Worm (Caenorhabditis elegans) whole organism, L2 larva: ENCODE data around the gene clec-140.

Source experiments
- C34F6.9 ChIP-seq: fragments of 150-350 bp; optimal IDR thresholded peaks from 2 replicates; lab custom pipeline; 2014; ENCODE audit warnings: missing biosample characterization, missing genetic modification characterization
- F13H6.1 ChIP-seq: sonication (generic microtip); optimal IDR thresholded peaks from 2 replicates; lab custom pipeline; 2016; ENCODE audit warnings: missing genetic modification characterization, missing compliant biosample characterization
- R02D3.7 ChIP-seq: fragments of 150-350 bp; optimal IDR thresholded peaks from 2 replicates; lab custom pipeline; 2014; ENCODE audit warnings: missing biosample characterization, missing genetic modification characterization
- Y55F3AM.14 ChIP-seq: fragments of 200-800 bp; sonication (Bioruptor generic); optimal IDR thresholded peaks from 2 replicates; lab custom pipeline; 2018; ENCODE audit warnings: mild to moderate bottlenecking, missing genetic modification characterization, missing compliant biosample characterization
- ZK546.5 ChIP-seq: sonication (generic microtip); optimal IDR thresholded peaks from 2 replicates; lab custom pipeline; 2017; ENCODE audit warnings: missing biosample characterization, missing genetic modification characterization
- aly-2 ChIP-seq: fragments of 150-350 bp; optimal IDR thresholded peaks from 2 replicates; lab custom pipeline; 2014; ENCODE audit warnings: missing biosample characterization, missing genetic modification characterization
- ceh-16 ChIP-seq: fragments of 150-350 bp; optimal IDR thresholded peaks from 2 replicates; lab custom pipeline; 2014; ENCODE audit warnings: missing biosample characterization, missing genetic modification characterization
- ceh-82 ChIP-seq: fragments of 150-350 bp; optimal IDR thresholded peaks from 2 replicates; lab custom pipeline; 2014; ENCODE audit warnings: missing biosample characterization, missing genetic modification characterization
- crh-2 ChIP-seq: sonication (generic microtip); optimal IDR thresholded peaks from 2 replicates; lab custom pipeline; 2017; ENCODE audit warnings: missing biosample characterization, missing genetic modification characterization
- dmd-4 ChIP-seq: sonication (generic microtip); optimal IDR thresholded peaks from 2 replicates; lab custom pipeline; 2017; ENCODE audit warnings: missing biosample characterization, missing genetic modification characterization
- egl-27 ChIP-seq: sonication (generic microtip); optimal IDR thresholded peaks from 3 replicates; lab custom pipeline; 2017; ENCODE audit warnings: missing biosample characterization, missing genetic modification reagents, missing genetic modification characterization
- elt-1 ChIP-seq: fragments of 150-350 bp; optimal IDR thresholded peaks from 2 replicates; lab custom pipeline; 2014; ENCODE audit warnings: missing biosample characterization, missing genetic modification characterization
- elt-3 ChIP-seq: sonication (generic microtip); optimal IDR thresholded peaks from 2 replicates; lab custom pipeline; 2017; ENCODE audit warnings: missing biosample characterization, missing genetic modification characterization
- fos-1 ChIP-seq: fragments of 150-350 bp; optimal IDR thresholded peaks from 2 replicates; lab custom pipeline; 2014; ENCODE audit warnings: missing biosample characterization, missing genetic modification characterization
- gmeb-1 ChIP-seq: fragments of 150-350 bp; optimal IDR thresholded peaks from 2 replicates; lab custom pipeline; 2014; ENCODE audit warnings: missing biosample characterization, missing genetic modification characterization
- lin-11 ChIP-seq: fragments of 150-350 bp; sonication (generic microtip); optimal IDR thresholded peaks from 2 replicates; lab custom pipeline; 2014; ENCODE audit warnings: missing biosample characterization, missing genetic modification characterization, inconsistent platforms, mixed read lengths
- lin-39 ChIP-seq: fragments of 150-350 bp; optimal IDR thresholded peaks from 2 replicates; lab custom pipeline; 2014; ENCODE audit warnings: missing biosample characterization, missing genetic modification reagents, missing genetic modification characterization
- mab-5 ChIP-seq: fragments of 150-350 bp; optimal IDR thresholded peaks from 2 replicates; lab custom pipeline; 2014; ENCODE audit warnings: missing biosample characterization, missing genetic modification characterization
- mbf-1 ChIP-seq: sonication (generic microtip); optimal IDR thresholded peaks from 2 replicates; lab custom pipeline; 2017; ENCODE audit warnings: missing biosample characterization, missing genetic modification characterization
- nhr-10 ChIP-seq: sonication (generic microtip); optimal IDR thresholded peaks from 2 replicates; lab custom pipeline; 2017; ENCODE audit warnings: missing biosample characterization, missing genetic modification characterization
- nhr-11 ChIP-seq: fragments of 150-350 bp; optimal IDR thresholded peaks from 2 replicates; lab custom pipeline; 2014; ENCODE audit warnings: missing biosample characterization, missing genetic modification characterization
- nhr-21 ChIP-seq: fragments of 150-350 bp; optimal IDR thresholded peaks from 2 replicates; lab custom pipeline; 2014; ENCODE audit warnings: missing biosample characterization, missing genetic modification characterization
- nhr-23 ChIP-seq: fragments of 150-350 bp; optimal IDR thresholded peaks from 2 replicates; lab custom pipeline; 2014; ENCODE audit warnings: missing biosample characterization, missing genetic modification reagents, missing genetic modification characterization
- nhr-237 ChIP-seq: fragments of 150-350 bp; optimal IDR thresholded peaks from 2 replicates; lab custom pipeline; 2014; ENCODE audit warnings: missing biosample characterization, missing genetic modification characterization
- nhr-6 ChIP-seq: fragments of 150-350 bp; optimal IDR thresholded peaks from 2 replicates; lab custom pipeline; 2014; ENCODE audit warnings: missing biosample characterization, missing genetic modification characterization
- sem-4 ChIP-seq: fragments of 150-350 bp; optimal IDR thresholded peaks from 2 replicates; lab custom pipeline; 2014; ENCODE audit warnings: missing biosample characterization, missing genetic modification reagents, missing genetic modification characterization
- skn-1 ChIP-seq: sonication (generic microtip); optimal IDR thresholded peaks from 2 replicates; lab custom pipeline; 2017; ENCODE audit warnings: missing biosample characterization, missing genetic modification characterization
- sma-9 ChIP-seq, 2 experiments: fragments of 150-350 bp in 1 of 2; sonication (generic microtip) in 1 of 2; optimal IDR thresholded peaks; 2 replicates each; lab custom pipeline; 2014 to 2016; ENCODE audit warnings: missing genetic modification characterization in 2 of 2, mild to moderate bottlenecking in 1 of 2, missing biosample characterization in 1 of 2, missing compliant biosample characterization in 1 of 2, missing genetic modification reagents in 1 of 2, moderate library complexity in 1 of 2
- snpc-4 ChIP-seq: fragments of 150-350 bp; optimal IDR thresholded peaks from 2 replicates; lab custom pipeline; 2014; ENCODE audit warnings: missing biosample characterization, missing genetic modification characterization
- unc-39 ChIP-seq: fragments of 150-350 bp; optimal IDR thresholded peaks from 2 replicates; lab custom pipeline; 2014; ENCODE audit warnings: missing biosample characterization, missing genetic modification characterization
- unc-55 ChIP-seq: fragments of 150-350 bp; sonication (generic microtip); optimal IDR thresholded peaks from 3 replicates; lab custom pipeline; 2014; ENCODE audit warnings: missing biosample characterization, missing genetic modification reagents, missing genetic modification characterization
- unc-62 ChIP-seq: fragments of 150-350 bp; optimal IDR thresholded peaks from 2 replicates; lab custom pipeline; 2014; ENCODE audit warnings: missing biosample characterization, missing genetic modification reagents, missing genetic modification characterization
- ztf-1 ChIP-seq: fragments of 200-800 bp; sonication (Bioruptor generic); conservative IDR thresholded peaks from 2 replicates; pipeline ENCODE4 v1.3.6; 2022; ENCODE audit warnings: missing genetic modification characterization, missing compliant biosample characterization
- ztf-11 ChIP-seq: sonication (generic microtip); optimal IDR thresholded peaks from 2 replicates; lab custom pipeline; 2017; ENCODE audit warnings: missing biosample characterization, missing genetic modification characterization
- ztf-4 ChIP-seq: fragments of 150-350 bp; optimal IDR thresholded peaks from 2 replicates; lab custom pipeline; 2014; ENCODE audit warnings: missing biosample characterization, missing genetic modification characterization

clec-140 gene

ce11 chrII:4677916-4678315, 5.1 kb downstream of the clec-140 start, which contains the start of gene T05A7.1:
Gene T05A7.1, plus strand, starts transcription at chrII:4678216.
- no peak for TF ChIP-seq crh-2 (tag; lab: Kevin White, UChicago)
- no peak for TF ChIP-seq unc-55 (GFP tag; lab: Kevin White, UChicago)
- TF ChIP-seq lin-39 (tag; lab: Kevin White, UChicago) = no peak

ce11 chrII:4681391-4681790, 8.5 kb downstream of the clec-140 start, which contains the start of gene T05A7.7:
Gene T05A7.7, minus strand, starts transcription at chrII:4681491.
- TF ChIP-seq ZK546.5 (tag; lab: Kevin White, UChicago) (no peak), mbf-1 (tag; lab: Kevin White, UChicago) (no peak), ztf-1 (GFP tag; lab: Robert Waterston, UW) (no peak), crh-2 (tag; lab: Kevin White, UChicago) (no peak), dmd-4 (tag; lab: Kevin White, UChicago) (no peak), ztf-4 (no peak), nhr-237 (no peak), lin-39 (tag; lab: Kevin White, UChicago) (no peak), snpc-4 (tag; lab: Kevin White, UChicago) (no peak), elt-3 (tag; lab: Kevin White, UChicago) (no peak), Y55F3AM.14 (GFP tag; lab: Kevin White, UChicago) (no peak), ceh-16 (no peak), sma-9 (GFP tag; optimal IDR thresholded peaks at IDR 0.05; lab: Kevin White, UChicago) (no peak), sma-9 (tag; optimal IDR thresholded peaks at IDR 0.05; lab: Kevin White, UChicago) (no peak)

- TF ChIP-seq crh-2 (tag; lab: Kevin White, UChicago) = no peak
- TF ChIP-seq unc-39 = no peak
- TF ChIP-seq sem-4 = no peak
- no peak for TF ChIP-seq gmeb-1 (tag; lab: Kevin White, UChicago)
- no peak for TF ChIP-seq nhr-6 (tag; lab: Kevin White, UChicago)
- TF ChIP-seq nhr-11 (tag; lab: Kevin White, UChicago) = no peak
- no peak for TF ChIP-seq nhr-237
- TF ChIP-seq ztf-11 (tag; lab: Kevin White, UChicago) = no peak
Observed at ce11 chrII:4683693-4684092, 10.8 kb downstream of the clec-140 start, which contains the start of gene sre-40. Gene sre-40, minus strand, starts transcription at chrII:4683793.

ce11 chrII:4684852-4685251, 12.0 kb downstream of the clec-140 start:
- no peak for TF ChIP-seq nhr-23 (tag; lab: Kevin White, UChicago)
- TF ChIP-seq ztf-4 = no peak
- no peak for TF ChIP-seq nhr-11 (tag; lab: Kevin White, UChicago)
- TF ChIP-seq F13H6.1 (tag; lab: Kevin White, UChicago) = no peak
- no peak for TF ChIP-seq gmeb-1 (tag; lab: Kevin White, UChicago)
- TF ChIP-seq nhr-10 = no peak
- TF ChIP-seq R02D3.7 (tag; lab: Kevin White, UChicago) = no peak

ce11 chrII:4686941-4687340, 14.1 kb downstream of the clec-140 start, which contains the start of gene sre-39:
Gene sre-39, plus strand, starts transcription at chrII:4687241.
- TF ChIP-seq ceh-82 (no peak), nhr-6 (tag; lab: Kevin White, UChicago) (no peak), unc-62 (GFP tag; lab: Kevin White, UChicago) (no peak), sma-9 (GFP tag; optimal IDR thresholded peaks at IDR 0.05; lab: Kevin White, UChicago) (no peak), sma-9 (tag; optimal IDR thresholded peaks at IDR 0.05; lab: Kevin White, UChicago) (no peak), ZK546.5 (tag; lab: Kevin White, UChicago) (no peak), lin-11 (no peak), nhr-21 (no peak), Y55F3AM.14 (GFP tag; lab: Kevin White, UChicago) (no peak), mbf-1 (tag; lab: Kevin White, UChicago) (no peak), elt-1 (no peak), nhr-10 (no peak), C34F6.9 (tag; lab: Kevin White, UChicago) (no peak), aly-2 (tag; lab: Kevin White, UChicago) (no peak), skn-1 (no peak)

- TF ChIP-seq dmd-4 (tag; lab: Kevin White, UChicago) (no peak), ztf-1 (GFP tag; lab: Robert Waterston, UW) (no peak), unc-55 (GFP tag; lab: Kevin White, UChicago) (no peak), mbf-1 (tag; lab: Kevin White, UChicago) (no peak), nhr-21 (no peak), mab-5 (tag; lab: Kevin White, UChicago) (no peak), aly-2 (tag; lab: Kevin White, UChicago) (no peak), nhr-10 (no peak), sem-4 (no peak), gmeb-1 (tag; lab: Kevin White, UChicago) (no peak), crh-2 (tag; lab: Kevin White, UChicago) (no peak), nhr-6 (tag; lab: Kevin White, UChicago) (no peak), egl-27 (no peak), fos-1 (tag; lab: Kevin White, UChicago) (no peak), ZK546.5 (tag; lab: Kevin White, UChicago) (no peak), nhr-23 (tag; lab: Kevin White, UChicago) (no peak)
Observed at ce11 chrII:4689477-4689876, 16.6 kb downstream of the clec-140 start, which contains the start of gene F10G7.12. Gene F10G7.12, plus strand, starts transcription at chrII:4689777.
